Fruit fly (Drosophila melanogaster): Measurements from ENCODE around the gene sima.

- TF ChIP-seq brk (GFP tag; optimal IDR thresholded peaks at IDR 0.05), result no peak
- no peak for TF ChIP-seq dmrt93B (GFP tag; optimal IDR thresholded peaks at IDR 0.05)
- TF ChIP-seq foxo (GFP tag; optimal IDR thresholded peaks at IDR 0.05), result no peak
- no peak for TF ChIP-seq sv (GFP tag; optimal IDR thresholded peaks at IDR 0.05)
- no peak for TF ChIP-seq jim (GFP tag; optimal IDR thresholded peaks at IDR 0.05)
- no peak for TF ChIP-seq N (GFP tag; optimal IDR thresholded peaks at IDR 0.05)
- TF ChIP-seq Mio (GFP tag; optimal IDR thresholded peaks at IDR 0.05), result no peak
- no peak for TF ChIP-seq lola (GFP tag; optimal IDR thresholded peaks at IDR 0.05)
- no peak for TF ChIP-seq OdsH (GFP tag; optimal IDR thresholded peaks at IDR 0.05)
- no peak for TF ChIP-seq CG32264 (GFP tag; optimal IDR thresholded peaks at IDR 0.05)
- TF ChIP-seq h (GFP tag; optimal IDR thresholded peaks at IDR 0.05), result no peak
- TF ChIP-seq psq (GFP tag; optimal IDR thresholded peaks at IDR 0.05), result no peak
- TF ChIP-seq Jra (GFP tag; optimal IDR thresholded peaks at IDR 0.05), result no peak
Measured at dm6 chr3R:30123163-30123562, 65.1 kb downstream of the sima start, which contains the start of gene CG45072.
